Worm (Caenorhabditis elegans) whole organism, L1 larva: Measurements from ENCODE around the gene T01H10.11.

ENCODE experiments used
- C16A3.4 ChIP-seq: fragments of 150-350 bp; optimal IDR thresholded peaks from 2 replicates; lab custom pipeline; 2014; ENCODE audit warnings: missing biosample characterization, missing genetic modification characterization
- Y116A8C.19 ChIP-seq: sonication (generic microtip); optimal IDR thresholded peaks from 2 replicates; lab custom pipeline; 2016; ENCODE audit warnings: missing compliant biosample characterization, missing genetic modification characterization, borderline replicate concordance
- blmp-1 ChIP-seq: fragments of 150-350 bp; optimal IDR thresholded peaks from 2 replicates; lab custom pipeline; 2014; ENCODE audit warnings: missing biosample characterization, missing genetic modification characterization
- ceh-63 ChIP-seq: fragments of 200-800 bp; sonication (Bioruptor generic); optimal IDR thresholded peaks from 2 replicates; lab custom pipeline; 2018; ENCODE audit warnings: mild to moderate bottlenecking, missing genetic modification characterization, missing compliant biosample characterization
- ceh-82 ChIP-seq, 3 experiments: fragments of 150-350 bp in 1 of 3; sonication (generic microtip) in 2 of 3; optimal IDR thresholded peaks; 2 replicates each; lab custom pipeline; 2014 to 2017; ENCODE audit warnings: missing biosample characterization in 3 of 3, missing genetic modification characterization in 3 of 3
- ces-1 ChIP-seq: fragments of 150-350 bp; optimal IDR thresholded peaks from 2 replicates; lab custom pipeline; 2014; ENCODE audit warnings: missing biosample characterization, missing genetic modification reagents, missing genetic modification characterization
- dsc-1 ChIP-seq: sonication (generic microtip); optimal IDR thresholded peaks from 2 replicates; lab custom pipeline; 2016; ENCODE audit warnings: mild to moderate bottlenecking, missing genetic modification characterization, missing compliant biosample characterization
- efl-1 ChIP-seq, 4 experiments: fragments of 150-350 bp; optimal IDR thresholded peaks in 3 of 4; peaks in 1 of 4; 1 replicate in 1 of 4; 2 replicates in 3 of 4; lab custom pipeline; 2014; ENCODE audit warnings: missing biosample characterization in 2 of 4, missing genetic modification characterization in 2 of 4, missing genetic modification reagents in 2 of 4
- efl-3 ChIP-seq: fragments of 200-800 bp; sonication (Bioruptor generic); optimal IDR thresholded peaks from 2 replicates; lab custom pipeline; 2018; ENCODE audit warnings: mild to moderate bottlenecking, missing genetic modification characterization, missing compliant biosample characterization
- egl-27 ChIP-seq, 2 experiments: fragments of 150-350 bp in 1 of 2; sonication (generic microtip); optimal IDR thresholded peaks; 3 replicates each; lab custom pipeline; 2017 to 2018; ENCODE audit warnings: missing biosample characterization in 2 of 2, missing genetic modification characterization in 2 of 2, missing genetic modification reagents in 2 of 2
- elt-2 ChIP-seq: sonication (generic microtip); optimal IDR thresholded peaks from 2 replicates; lab custom pipeline; 2016; ENCODE audit warnings: missing genetic modification characterization, mild to moderate bottlenecking, inconsistent platforms, missing compliant biosample characterization, missing genetic modification reagents
- ets-5 ChIP-seq: fragments of 200-800 bp; sonication (Bioruptor generic); IDR thresholded peaks from 2 replicates; pipeline ENCODE4 v1.3.6; 2022; ENCODE audit warnings: missing genetic modification characterization, missing compliant biosample characterization
- fkh-8 ChIP-seq: sonication (generic microtip); optimal IDR thresholded peaks from 2 replicates; lab custom pipeline; 2016; ENCODE audit warnings: mild to moderate bottlenecking, missing genetic modification characterization, missing compliant biosample characterization
- fos-1 ChIP-seq: fragments of 150-350 bp; optimal IDR thresholded peaks from 2 replicates; lab custom pipeline; 2014; ENCODE audit warnings: missing biosample characterization, missing genetic modification characterization
- hpl-2 ChIP-seq: fragments of 150-350 bp; optimal IDR thresholded peaks from 2 replicates; lab custom pipeline; 2014; ENCODE audit warnings: missing biosample characterization, missing genetic modification reagents, missing genetic modification characterization
- jun-1 ChIP-seq: fragments of 150-350 bp; optimal IDR thresholded peaks from 2 replicates; lab custom pipeline; 2014; ENCODE audit warnings: missing biosample characterization, missing genetic modification reagents, missing genetic modification characterization
- lin-13 ChIP-seq: fragments of 150-350 bp; optimal IDR thresholded peaks from 2 replicates; lab custom pipeline; 2014; ENCODE audit warnings: missing biosample characterization, missing genetic modification reagents, missing genetic modification characterization
- lin-14 ChIP-seq: fragments of 200-800 bp; sonication (Bioruptor generic); optimal IDR thresholded peaks from 2 replicates; lab custom pipeline; 2018; ENCODE audit warnings: mild to moderate bottlenecking, missing genetic modification characterization, moderate library complexity, missing compliant biosample characterization
- lin-15B ChIP-seq: fragments of 150-350 bp; sonication (generic microtip); optimal IDR thresholded peaks from 3 replicates; lab custom pipeline; 2014; ENCODE audit warnings: missing biosample characterization, missing genetic modification characterization
- lin-35 ChIP-seq, 2 experiments: fragments of 150-350 bp; optimal IDR thresholded peaks; 2 replicates each; lab custom pipeline; 2014; ENCODE audit warnings: missing biosample characterization in 2 of 2, missing genetic modification characterization in 2 of 2, missing genetic modification reagents in 2 of 2
- lin-39 ChIP-seq: fragments of 150-350 bp; optimal IDR thresholded peaks from 2 replicates; lab custom pipeline; 2014; ENCODE audit warnings: missing biosample characterization, missing genetic modification reagents, missing genetic modification characterization
- lsy-2 ChIP-seq, 2 experiments: fragments of 150-350 bp; optimal IDR thresholded peaks; 2 replicates each; lab custom pipeline; 2014; ENCODE audit warnings: missing biosample characterization in 2 of 2, missing genetic modification characterization in 2 of 2
- mef-2 ChIP-seq: fragments of 150-350 bp; optimal IDR thresholded peaks from 2 replicates; lab custom pipeline; 2014; ENCODE audit warnings: missing biosample characterization, missing genetic modification characterization
- nhr-11 ChIP-seq: fragments of 150-350 bp; optimal IDR thresholded peaks from 2 replicates; lab custom pipeline; 2014; ENCODE audit warnings: missing biosample characterization, missing genetic modification characterization
- nhr-19 ChIP-seq: fragments of 200-800 bp; sonication (Bioruptor generic); conservative IDR thresholded peaks from 2 replicates; pipeline ENCODE4 v1.3.6; 2022; ENCODE audit warnings: missing genetic modification characterization, missing compliant biosample characterization
- nhr-237 ChIP-seq: fragments of 150-350 bp; optimal IDR thresholded peaks from 2 replicates; lab custom pipeline; 2014; ENCODE audit warnings: missing biosample characterization, missing genetic modification characterization
- nhr-28 ChIP-seq: fragments of 150-350 bp; optimal IDR thresholded peaks from 2 replicates; lab custom pipeline; 2014; ENCODE audit warnings: missing biosample characterization, missing genetic modification characterization
- nhr-47 ChIP-seq: sonication (generic microtip); optimal IDR thresholded peaks from 2 replicates; lab custom pipeline; 2016; ENCODE audit warnings: mild to moderate bottlenecking, missing genetic modification characterization, moderate library complexity, missing compliant biosample characterization
- nhr-71 ChIP-seq: sonication (generic microtip); optimal IDR thresholded peaks from 2 replicates; lab custom pipeline; 2016; ENCODE audit warnings: mild to moderate bottlenecking, missing genetic modification characterization, moderate library complexity, missing compliant biosample characterization
- nhr-76 ChIP-seq: sonication (generic microtip); optimal IDR thresholded peaks from 2 replicates; lab custom pipeline; 2017; ENCODE audit warnings: missing biosample characterization, missing genetic modification characterization
- nhr-85 ChIP-seq: sonication (generic microtip); peaks from one replicate; lab custom pipeline; 2016; ENCODE audit warnings: missing genetic modification characterization, inconsistent platforms, missing compliant biosample characterization
- nhr-90 ChIP-seq: sonication (generic microtip); optimal IDR thresholded peaks from 2 replicates; lab custom pipeline; 2016; ENCODE audit warnings: mild to moderate bottlenecking, missing genetic modification characterization, missing compliant biosample characterization; ENCODE audit not compliant: poor library complexity
- pag-3 ChIP-seq: sonication (generic microtip); optimal IDR thresholded peaks from 2 replicates; lab custom pipeline; 2017; ENCODE audit warnings: missing genetic modification characterization, mild to moderate bottlenecking, missing compliant biosample characterization, antibody characterized with exemption, borderline replicate concordance; ENCODE audit not compliant: insufficient read depth
- pqm-1 ChIP-seq: sonication (generic microtip); optimal IDR thresholded peaks from 3 replicates; lab custom pipeline; 2017; ENCODE audit warnings: missing biosample characterization, missing genetic modification characterization
- skn-1 ChIP-seq: fragments of 150-350 bp; optimal IDR thresholded peaks from 2 replicates; lab custom pipeline; 2014; ENCODE audit warnings: missing biosample characterization, missing genetic modification characterization
- snpc-4 ChIP-seq: fragments of 150-350 bp; optimal IDR thresholded peaks from 2 replicates; lab custom pipeline; 2014; ENCODE audit warnings: missing biosample characterization, missing genetic modification characterization
- snu-23 ChIP-seq: sonication (generic microtip); optimal IDR thresholded peaks from 2 replicates; lab custom pipeline; 2016; ENCODE audit warnings: missing genetic modification characterization, missing compliant biosample characterization
- sox-4 ChIP-seq: sonication (generic microtip); optimal IDR thresholded peaks from 2 replicates; lab custom pipeline; 2016; ENCODE audit warnings: missing genetic modification characterization, missing compliant biosample characterization
- sptf-1 ChIP-seq: fragments of 150-350 bp; optimal IDR thresholded peaks from 2 replicates; lab custom pipeline; 2014; ENCODE audit warnings: missing biosample characterization, missing genetic modification characterization
- sup-37 ChIP-seq: fragments of 200-800 bp; sonication (Bioruptor generic); optimal IDR thresholded peaks from 2 replicates; lab custom pipeline; 2018; ENCODE audit warnings: mild to moderate bottlenecking, missing genetic modification characterization, missing compliant biosample characterization
- tbx-2 ChIP-seq: sonication (generic microtip); optimal IDR thresholded peaks from 2 replicates; lab custom pipeline; 2016; ENCODE audit warnings: missing genetic modification characterization, missing compliant biosample characterization
- unc-130 ChIP-seq: fragments of 150-350 bp; optimal IDR thresholded peaks from 2 replicates; lab custom pipeline; 2017; ENCODE audit warnings: missing biosample characterization, missing genetic modification characterization, inconsistent platforms
- unc-62 ChIP-seq: fragments of 150-350 bp; optimal IDR thresholded peaks from 2 replicates; lab custom pipeline; 2014; ENCODE audit warnings: missing biosample characterization, missing genetic modification reagents, missing genetic modification characterization
- vab-15 ChIP-seq: sonication (generic microtip); optimal IDR thresholded peaks from 2 replicates; lab custom pipeline; 2017; ENCODE audit warnings: missing genotype, mild to moderate bottlenecking, missing genetic modification characterization, missing compliant biosample characterization
- zip-4 ChIP-seq: fragments of 200-800 bp; sonication (Bioruptor generic); optimal IDR thresholded peaks from 2 replicates; lab custom pipeline; 2018; ENCODE audit warnings: mild to moderate bottlenecking, missing genetic modification characterization, moderate library complexity, missing compliant biosample characterization

The T01H10.11 gene

ce11 chrX:12123152-12123551 lies at the start of gene T01H10.11:
T01H10.11 (plus strand) TSS chrX:12123452.
- no peak for TF ChIP-seq lin-39 (tag; lab: Kevin White, UChicago)

ce11 chrX:12073764-12074163 lies 49.5 kb upstream of the T01H10.11 start, which contains the start of gene tmem-145:
tmem-145 (minus strand) TSS chrX:12073864.
- TF ChIP-seq zip-4 (GFP tag; lab: Kevin White, UChicago) (no peak), skn-1 (no peak), sptf-1 (tag; lab: Kevin White, UChicago) (no peak), unc-130 (tag; lab: Kevin White, UChicago) (no peak), sup-37 (GFP tag; lab: Kevin White, UChicago) (no peak), lin-13 (no peak), hpl-2 (GFP tag; lab: Kevin White, UChicago) (no peak), egl-27 (tag; optimal IDR thresholded peaks at IDR 0.05; lab: Kevin White, UChicago) (no peak), nhr-47 (tag; lab: Kevin White, UChicago) (no peak), ceh-63 (GFP tag; lab: Kevin White, UChicago) (no peak), fos-1 (tag; lab: Kevin White, UChicago) (no peak), unc-62 (GFP tag; lab: Kevin White, UChicago) (no peak), vab-15 (tag; lab: Kevin White, UChicago) (no peak), efl-3 (GFP tag; lab: Kevin White, UChicago) (no peak), pqm-1 (tag; lab: Kevin White, UChicago) (no peak)

ce11 chrX:12080581-12081162 lies 42.6 kb upstream of the T01H10.11 start:
- TF ChIP-seq blmp-1 (peak; percentile 96), lin-14 (GFP tag; lab: Kevin White, UChicago) (peak; percentile 70), dsc-1 (peak; percentile 16), snu-23 (GFP tag; lab: Kevin White, UChicago) (peak; percentile 25), tbx-2 (tag; lab: Kevin White, UChicago) (no peak), ceh-82 (tag; optimal IDR thresholded peaks at IDR 0.05; lab: Kevin White, UChicago) (peak in 2 of 3 experiments; percentile 15 to 21), nhr-85 (peak; percentile 80), fkh-8 (tag; lab: Kevin White, UChicago) (peak; percentile 74), lsy-2 (tag; optimal IDR thresholded peaks at IDR 0.05; lab: Kevin White, UChicago) (peak in 1 of 2 experiments; percentile 2), nhr-47 (tag; lab: Kevin White, UChicago) (peak; percentile 31), lin-35 (GFP tag; optimal IDR thresholded peaks at IDR 0.05; lab: Kevin White, UChicago) (no peak), mef-2 (tag; lab: Kevin White, UChicago) (no peak), nhr-71 (tag; lab: Kevin White, UChicago) (peak; percentile 37), nhr-90 (tag; lab: Kevin White, UChicago) (no peak), jun-1 (peak; percentile 19), pag-3 (no peak)

- no peak for TF ChIP-seq nhr-85
- no peak for TF ChIP-seq snpc-4 (tag; lab: Kevin White, UChicago)
- no peak for TF ChIP-seq ces-1 (GFP tag; lab: Kevin White, UChicago)
- no peak for TF ChIP-seq nhr-28 (tag; lab: Kevin White, UChicago)
- TF ChIP-seq nhr-76 (tag; lab: Kevin White, UChicago) = no peak
- TF ChIP-seq elt-2 (tag; lab: Kevin White, UChicago) = no peak
- no peak for TF ChIP-seq lin-15B (tag; lab: Kevin White, UChicago)
- TF ChIP-seq zip-4 (GFP tag; lab: Kevin White, UChicago) = no peak
- no peak for TF ChIP-seq nhr-90 (tag; lab: Kevin White, UChicago)
- TF ChIP-seq C16A3.4 = no peak
- TF ChIP-seq ets-5 (GFP tag; lab: Robert Waterston, UW) = no peak
- no peak for TF ChIP-seq nhr-237 (tag; lab: Kevin White, UChicago)
- TF ChIP-seq nhr-19 (GFP tag; lab: Robert Waterston, UW) = no peak
- TF ChIP-seq lsy-2 (tag; optimal IDR thresholded peaks at IDR 0.05; lab: Kevin White, UChicago) = no peak
- TF ChIP-seq nhr-11 (tag; lab: Kevin White, UChicago) = no peak
- no peak for TF ChIP-seq Y116A8C.19 (tag; lab: Kevin White, UChicago)
- TF ChIP-seq sox-4 (tag; lab: Kevin White, UChicago) = no peak
- no peak for TF ChIP-seq efl-1 (optimal IDR thresholded peaks at IDR 0.05; lab: Kevin White, UChicago)
- TF ChIP-seq efl-1 (GFP tag; optimal IDR thresholded peaks at IDR 0.05 in 1 of 2; lab: Kevin White, UChicago) = no peak
- TF ChIP-seq blmp-1 = no peak
- no peak for TF ChIP-seq jun-1
- TF ChIP-seq, all 84 proteins: peak for 0
These were observed 42.0 kb upstream of the T01H10.11 start for ce11 chrX:12081250-12081649.
